Worm (Caenorhabditis elegans): ENCODE measurements around the gene ZK673.1.

DNA sequence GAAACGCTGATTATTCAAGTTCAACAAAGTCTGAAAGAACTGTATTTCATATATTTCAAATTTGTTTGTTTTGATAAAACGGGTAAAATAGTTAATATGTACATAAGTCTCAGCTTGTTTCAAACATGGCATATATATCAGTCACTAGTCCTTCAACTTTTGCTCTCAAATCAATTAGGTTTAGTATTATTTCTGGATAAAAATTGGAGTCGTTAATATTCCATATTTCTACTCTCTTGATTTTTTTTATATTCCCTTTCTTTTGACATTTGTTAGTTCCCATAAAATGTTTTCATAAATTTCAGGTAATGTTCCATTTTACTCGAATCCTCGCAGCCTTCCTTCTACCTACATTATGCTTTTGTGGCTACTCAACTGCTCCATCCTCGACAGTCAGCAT, 7.1 kb upstream of the ZK673.1 start, which contains the start of gene cut-4:
- TF ChIP-seq elt-3 (tag; optimal IDR thresholded peaks at IDR 0.05), result no peak
- TF ChIP-seq mep-1 (tag; optimal IDR thresholded peaks at IDR 0.05), result no peak
- TF ChIP-seq isw-1 (GFP tag; IDR thresholded peaks at IDR 0.05), result no peak
- TF ChIP-seq nhr-237 (tag; optimal IDR thresholded peaks at IDR 0.05), result no peak
- no peak for TF ChIP-seq ama-1 (optimal IDR thresholded peaks at IDR 0.05)

All from whole organism, L1 larva.